Fruit fly (Drosophila melanogaster) whole organism, wandering third instar larva: ENCODE data around the gene CG11403.

Experiments used
- Abd-B ChIP-seq: fragments of >200 bp; optimal IDR thresholded peaks from 2 replicates; lab custom pipeline; 2017; ENCODE audit warnings: missing biosample characterization, missing genetic modification characterization
- CG32264 ChIP-seq: fragments of 200-800 bp; sonication (Bioruptor generic); optimal IDR thresholded peaks from 2 replicates; lab custom pipeline; 2016; ENCODE audit warnings: missing biosample characterization, missing genetic modification characterization
- CG9705 ChIP-seq: fragments of 200-800 bp; sonication (Bioruptor generic); optimal IDR thresholded peaks from 2 replicates; lab custom pipeline; 2018; ENCODE audit warnings: missing biosample characterization, mild to moderate bottlenecking, missing genetic modification characterization
- CrebA ChIP-seq: fragments of 200-800 bp; sonication (Bioruptor generic); optimal IDR thresholded peaks from 2 replicates; lab custom pipeline; 2016; ENCODE audit warnings: missing biosample characterization, mild to moderate bottlenecking, missing genetic modification characterization, borderline replicate concordance
- Dfd ChIP-seq: fragments of >200 bp; optimal IDR thresholded peaks from 2 replicates; lab custom pipeline; 2017; ENCODE audit warnings: missing biosample characterization, missing genetic modification characterization
- Dif ChIP-seq: fragments of 200-275, 200-300 bp; sonication (Bioruptor generic); optimal IDR thresholded peaks from 2 replicates; lab custom pipeline; 2018; ENCODE audit warnings: missing biosample characterization, missing genetic modification characterization; ENCODE audit not compliant: partially characterized antibody
- GATAd ChIP-seq: sonication (Bioruptor generic); optimal IDR thresholded peaks from 2 replicates; lab custom pipeline; 2016; ENCODE audit warnings: missing biosample characterization, missing genetic modification characterization
- HLH106 ChIP-seq: fragments of 200-800 bp; optimal IDR thresholded peaks from 3 replicates; lab custom pipeline; 2019; ENCODE audit warnings: missing biosample characterization, mild to moderate bottlenecking, missing genetic modification characterization, moderate library complexity
- Hnf4 ChIP-seq: fragments of 200-800 bp; sonication (Bioruptor generic); optimal IDR thresholded peaks from 2 replicates; lab custom pipeline; 2016; ENCODE audit warnings: missing biosample characterization, mild to moderate bottlenecking, missing genetic modification characterization
- Hr78 ChIP-seq: fragments of >200 bp; optimal IDR thresholded peaks from 2 replicates; lab custom pipeline; 2017; ENCODE audit warnings: missing biosample characterization, missing genetic modification characterization
- Hr83 ChIP-seq: fragments of 200-300 bp; sonication (Bioruptor generic); optimal IDR thresholded peaks from 2 replicates; lab custom pipeline; 2016; ENCODE audit warnings: missing biosample characterization, mild to moderate bottlenecking, missing genetic modification characterization, moderate library complexity; ENCODE audit not compliant: poor library complexity, severe bottlenecking
- Jra ChIP-seq: sonication (Bioruptor generic); optimal IDR thresholded peaks from 2 replicates; lab custom pipeline; 2016; ENCODE audit warnings: missing biosample characterization, missing genetic modification characterization
- Mio ChIP-seq: sonication (Bioruptor generic); optimal IDR thresholded peaks from 2 replicates; lab custom pipeline; 2016; ENCODE audit warnings: missing biosample characterization, missing genetic modification characterization
- Myc ChIP-seq: fragments of >200 bp; optimal IDR thresholded peaks from 2 replicates; lab custom pipeline; 2017
- N ChIP-seq: fragments of >200 bp; optimal IDR thresholded peaks from 2 replicates; lab custom pipeline; 2018; ENCODE audit warnings: missing biosample characterization, missing external identifiers, missing genetic modification characterization
- OdsH ChIP-seq: fragments of 200-800 bp; sonication (Bioruptor generic); optimal IDR thresholded peaks from 2 replicates; lab custom pipeline; 2016; ENCODE audit warnings: missing biosample characterization, mild to moderate bottlenecking, missing genetic modification characterization
- Rel ChIP-seq, 2 experiments: fragments of 200-800 bp; sonication (Bioruptor generic) in 1 of 2; optimal IDR thresholded peaks; 2 replicates in 1 of 2; 3 replicates in 1 of 2; lab custom pipeline; 2016 to 2019; ENCODE audit warnings: mild to moderate bottlenecking in 2 of 2, missing biosample characterization in 2 of 2, missing genetic modification characterization in 2 of 2, moderate library complexity in 1 of 2
- Sp1 ChIP-seq: fragments of 200-800 bp; sonication (Bioruptor generic); optimal IDR thresholded peaks from 3 replicates; lab custom pipeline; 2019; ENCODE audit warnings: missing biosample characterization, mild to moderate bottlenecking, missing genetic modification characterization, moderate library complexity
- Vsx2 ChIP-seq: fragments of 200-300, 225-300 bp; sonication (Bioruptor generic); optimal IDR thresholded peaks from 2 replicates; lab custom pipeline; 2018; ENCODE audit warnings: missing biosample characterization, missing genetic modification characterization; ENCODE audit not compliant: partially characterized antibody
- br ChIP-seq: fragments of 200-800 bp; sonication (Bioruptor generic); optimal IDR thresholded peaks from 2 replicates; lab custom pipeline; 2016; ENCODE audit warnings: missing biosample characterization, missing genetic modification characterization
- brk ChIP-seq: fragments of 200-800 bp; sonication (Bioruptor generic); optimal IDR thresholded peaks from 2 replicates; lab custom pipeline; 2016; ENCODE audit warnings: missing biosample characterization, mild to moderate bottlenecking, missing genetic modification characterization
- dl ChIP-seq, 2 experiments: fragments of 175-275, 200-275 bp in 1 of 2; fragments of 200-275 bp in 1 of 2; sonication (Bioruptor generic); optimal IDR thresholded peaks; lab custom pipeline; 2018; ENCODE audit warnings: mild to moderate bottlenecking in 2 of 2, missing biosample characterization in 2 of 2, missing genetic modification characterization in 2 of 2, moderate library complexity in 2 of 2; ENCODE audit not compliant: partially characterized antibody in 2 of 2, insufficient read depth in 1 of 2
- dmrt93B ChIP-seq: fragments of 200-800 bp; sonication (Bioruptor generic); optimal IDR thresholded peaks from 2 replicates; lab custom pipeline; 2018; ENCODE audit warnings: missing biosample characterization, mild to moderate bottlenecking, missing genetic modification characterization
- dsf ChIP-seq: sonication (Bioruptor generic); optimal IDR thresholded peaks from 2 replicates; lab custom pipeline; 2016; ENCODE audit warnings: missing biosample characterization, missing genetic modification characterization, borderline replicate concordance
- ey ChIP-seq: fragments of 200-800 bp; sonication (Bioruptor generic); optimal IDR thresholded peaks from 2 replicates; lab custom pipeline; 2016; ENCODE audit warnings: missing biosample characterization, missing genetic modification characterization
- foxo ChIP-seq, 2 experiments: fragments of 200-800 bp; sonication (Bioruptor generic); optimal IDR thresholded peaks; 2 replicates in 1 of 2; 3 replicates in 1 of 2; lab custom pipeline; 2016 to 2017; ENCODE audit warnings: missing biosample characterization in 2 of 2, missing genetic modification characterization in 2 of 2
- fru ChIP-seq: fragments of 200-800 bp; sonication (Bioruptor generic); optimal IDR thresholded peaks from 3 replicates; lab custom pipeline; 2016; ENCODE audit warnings: missing biosample characterization, mild to moderate bottlenecking, missing genetic modification characterization
- h ChIP-seq: fragments of 200-800 bp; sonication (Bioruptor generic); optimal IDR thresholded peaks from 3 replicates; lab custom pipeline; 2016; ENCODE audit warnings: missing biosample characterization, mild to moderate bottlenecking, missing genetic modification characterization
- jim ChIP-seq: fragments of 175-275, 200-325 bp; sonication (Bioruptor generic); optimal IDR thresholded peaks from 2 replicates; lab custom pipeline; 2016; ENCODE audit warnings: missing biosample characterization, mild to moderate bottlenecking, missing genetic modification characterization
- lola ChIP-seq: fragments of >200 bp; optimal IDR thresholded peaks from 2 replicates; lab custom pipeline; 2017; ENCODE audit warnings: missing biosample characterization, missing genetic modification characterization
- pan ChIP-seq: fragments of >200 bp; optimal IDR thresholded peaks from 2 replicates; lab custom pipeline; 2017
- psq ChIP-seq: fragments of 200-800 bp; sonication (Bioruptor generic); optimal IDR thresholded peaks from 3 replicates; lab custom pipeline; 2017; ENCODE audit warnings: missing biosample characterization, mild to moderate bottlenecking, missing genetic modification characterization, moderate library complexity
- rgr ChIP-seq: fragments of 200-800 bp; sonication (Bioruptor generic); optimal IDR thresholded peaks from 3 replicates; lab custom pipeline; 2016; ENCODE audit warnings: missing biosample characterization, mild to moderate bottlenecking, missing genetic modification characterization
- sage ChIP-seq: fragments of 200-800 bp; sonication (Bioruptor generic); optimal IDR thresholded peaks from 2 replicates; lab custom pipeline; 2016; ENCODE audit warnings: missing biosample characterization, mild to moderate bottlenecking, missing genetic modification characterization
- sv ChIP-seq: fragments of 200-800 bp; sonication (Bioruptor generic); optimal IDR thresholded peaks from 3 replicates; lab custom pipeline; 2016; ENCODE audit warnings: missing biosample characterization, missing genetic modification characterization
- tai ChIP-seq: sonication (Bioruptor generic); optimal IDR thresholded peaks from 2 replicates; lab custom pipeline; 2016; ENCODE audit warnings: missing biosample characterization, missing genetic modification characterization
- usp ChIP-seq: fragments of >200 bp; optimal IDR thresholded peaks from 2 replicates; lab custom pipeline; 2017; ENCODE audit warnings: missing biosample characterization, missing genetic modification characterization
- woc ChIP-seq: sonication (Bioruptor generic); optimal IDR thresholded peaks from 2 replicates; lab custom pipeline; 2016; ENCODE audit warnings: missing biosample characterization, mild to moderate bottlenecking, missing genetic modification characterization

Gene CG11403

DNA sequence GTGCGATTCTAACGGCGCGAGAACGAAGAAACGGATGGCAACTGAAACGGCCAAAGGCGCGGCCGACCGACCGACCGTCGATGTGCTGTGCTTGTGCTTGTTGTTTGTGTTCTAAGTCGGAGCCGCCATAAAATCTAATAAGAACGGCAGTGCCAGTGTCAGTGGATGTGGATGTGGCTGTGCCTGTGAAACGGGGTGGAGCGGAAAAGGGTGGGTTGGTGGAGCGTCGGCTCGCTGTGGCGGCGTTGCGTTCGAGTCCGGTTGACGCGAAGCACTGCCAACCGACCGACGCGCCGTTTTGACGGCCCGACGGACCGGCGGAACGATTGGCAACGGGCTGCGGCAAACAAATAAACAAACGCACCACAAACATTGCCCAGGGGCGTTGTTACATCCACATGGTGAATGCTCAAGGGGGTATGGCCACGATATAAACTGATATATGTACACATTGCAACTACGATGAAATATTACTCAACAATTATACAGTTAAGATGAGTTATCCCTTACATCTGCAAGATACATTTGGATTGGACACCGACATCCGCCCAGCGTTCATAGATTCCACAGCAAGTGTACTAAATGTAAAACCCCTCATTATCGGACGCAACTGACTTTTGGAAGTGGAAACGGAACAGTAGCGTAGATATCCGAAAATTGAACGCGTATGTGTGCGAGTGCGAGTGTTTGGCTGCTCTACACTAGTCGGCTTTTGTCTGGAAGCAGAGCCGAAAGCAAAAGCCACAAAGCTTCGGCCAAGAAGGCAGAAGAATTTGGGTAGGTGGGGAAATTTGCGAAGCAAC lies 35.5 kb upstream of the CG11403 start, which contains the start of gene Atf3:
Gene Atf3, minus strand, starts transcription at position 267 of the 803 bp plus-strand sequence.
- TF ChIP-seq fru (GFP tag; lab: Kevin White, UChicago) (peak; percentile 99), Hr78 (GFP tag; lab: Kevin White, UChicago) (no peak), psq (GFP tag; lab: Kevin White, UChicago) (peak; percentile 96), CrebA (GFP tag; lab: Kevin White, UChicago) (peak; percentile 87), sv (GFP tag; lab: Kevin White, UChicago) (peak; percentile 99), Dif (no peak), Myc (lab: Kevin White, UChicago) (no peak), N (no peak), Dfd (GFP tag; lab: Kevin White, UChicago) (no peak), GATAd (GFP tag; lab: Kevin White, UChicago) (peak; percentile 79), Hnf4 (GFP tag; lab: Kevin White, UChicago) (peak; percentile 94), Vsx2 (GFP tag; lab: Kevin White, UChicago) (no peak), woc (peak; percentile 92), sage (GFP tag; lab: Kevin White, UChicago) (peak; percentile 82), dl (GFP tag; optimal IDR thresholded peaks at IDR 0.05; lab: Kevin White, UChicago; ENCODE audit: insufficient read depth in 1 of 2, partially characterized antibody in 2 of 2) (no peak), rgr (GFP tag; lab: Kevin White, UChicago) (peak; percentile 99), dmrt93B (peak; percentile 97), Mio (GFP tag; lab: Kevin White, UChicago) (peak; percentile 91), Abd-B (no peak), brk (GFP tag; lab: Kevin White, UChicago) (peak; percentile 88), lola (GFP tag; lab: Kevin White, UChicago) (no peak), tai (GFP tag; lab: Kevin White, UChicago) (peak; percentile 91), CG9705 (GFP tag; lab: Kevin White, UChicago) (peak; percentile 93), dsf (GFP tag; lab: Kevin White, UChicago) (peak; percentile 45), pan (lab: Kevin White, UChicago) (no peak), br (GFP tag; lab: Kevin White, UChicago) (peak; percentile 98), foxo (GFP tag; optimal IDR thresholded peaks at IDR 0.05; lab: Kevin White, UChicago) (peak; percentile 95 to 99), OdsH (GFP tag; lab: Kevin White, UChicago) (peak; percentile 99), Rel (GFP tag; optimal IDR thresholded peaks at IDR 0.05; lab: Kevin White, UChicago) (peak; percentile 71), Rel (tag; optimal IDR thresholded peaks at IDR 0.05; lab: Kevin White, UChicago) (peak; percentile 81), CG32264 (GFP tag; lab: Kevin White, UChicago) (peak; percentile 90), usp (no peak), h (GFP tag; lab: Kevin White, UChicago) (peak; percentile 99), jim (GFP tag; lab: Kevin White, UChicago) (no peak), Hr83 (GFP tag; lab: Kevin White, UChicago) (peak; percentile 60), Sp1 (peak; percentile 97), Jra (GFP tag; lab: Kevin White, UChicago) (peak; percentile 91), HLH106 (tag; lab: Kevin White, UChicago) (peak; percentile 97), ey (GFP tag; lab: Kevin White, UChicago) (peak; percentile 99)

DNA sequence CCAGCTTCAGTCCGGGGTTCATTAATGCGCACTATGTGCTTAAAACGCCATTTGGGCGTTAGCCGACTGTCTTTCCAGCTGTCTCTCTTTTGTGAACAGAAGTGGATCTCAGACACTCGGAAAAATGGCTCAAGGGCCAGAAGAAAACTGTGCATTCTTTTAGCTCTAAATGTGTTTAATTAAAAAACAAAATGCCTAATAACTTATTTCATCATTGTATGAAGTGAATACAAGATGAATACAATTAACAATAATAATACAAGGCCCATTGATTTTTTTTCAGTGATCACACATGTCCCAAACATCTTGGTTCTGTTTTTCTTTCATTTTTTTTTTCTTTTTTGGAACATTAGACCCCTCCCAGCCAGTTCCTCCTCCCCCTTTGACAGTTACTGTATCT lies 33.2 kb upstream of the CG11403 start:
- peak in 1 of 2 experiments; percentile 8 for TF ChIP-seq foxo (GFP tag; optimal IDR thresholded peaks at IDR 0.05; lab: Kevin White, UChicago)
- no peak for TF ChIP-seq h (GFP tag; lab: Kevin White, UChicago)
- TF ChIP-seq rgr (GFP tag; lab: Kevin White, UChicago): peak; percentile 19
